Fruit fly (Drosophila melanogaster): ENCODE data around the gene CG13698.

The CG13698 gene

dm6 chr3L:18148418-18148973, 42.5 kb upstream of the CG13698 start, which contains the start of gene CG7330 (continued):
- TF ChIP-seq dan (GFP tag; IDR thresholded peaks at IDR 0.05) = no peak
- peak; percentile 96 for TF ChIP-seq CG13424 (tag; optimal IDR thresholded peaks at IDR 0.05)
- peak; percentile 40 for TF ChIP-seq CG31388 (GFP tag; optimal IDR thresholded peaks at IDR 0.05)
- TF ChIP-seq CG4820 (GFP tag; optimal IDR thresholded peaks at IDR 0.05) = peak; percentile 85
- TF ChIP-seq Fer2 (tag; optimal IDR thresholded peaks at IDR 0.05) = peak; percentile 84
- TF ChIP-seq CG15601 (tag; optimal IDR thresholded peaks at IDR 0.05) = peak; percentile 79
- TF ChIP-seq E2f1 (GFP tag; IDR thresholded peaks at IDR 0.05) = peak; percentile 78
- TF ChIP-seq aop (GFP tag; IDR thresholded peaks at IDR 0.05) = 0 out of 2 replicates have a peak, but pooled peaks have one; percentile 11
- no peak for TF ChIP-seq br (optimal IDR thresholded peaks at IDR 0.05)
- peak; percentile 95 for TF ChIP-seq PHDP (tag; optimal IDR thresholded peaks at IDR 0.05)
- TF ChIP-seq CG18011 (GFP tag; optimal IDR thresholded peaks at IDR 0.05) = peak; percentile 80
- peak; percentile 39 for TF ChIP-seq CG17186 (GFP tag; optimal IDR thresholded peaks at IDR 0.05)
- peak; percentile 35 for TF ChIP-seq CG6254 (GFP tag; optimal IDR thresholded peaks at IDR 0.05)
- TF ChIP-seq Ptx1 (GFP tag; IDR thresholded peaks at IDR 0.05) = peak; percentile 94
- peak; percentile 57 for TF ChIP-seq Mad (GFP tag; optimal IDR thresholded peaks at IDR 0.05)
- TF ChIP-seq CG42726 (GFP tag; IDR thresholded peaks at IDR 0.05; ENCODE audit: partially characterized antibody) = no peak
- no peak for TF ChIP-seq unc-4 (GFP tag; IDR thresholded peaks at IDR 0.05; ENCODE audit: partially characterized antibody)
- no peak for TF ChIP-seq hth (optimal IDR thresholded peaks at IDR 0.05)
- peak; percentile 97 for TF ChIP-seq CG2678 (tag; optimal IDR thresholded peaks at IDR 0.05)
- peak; percentile 89 for TF ChIP-seq CG5180 (GFP tag; optimal IDR thresholded peaks at IDR 0.05)
- TF ChIP-seq CG8765 (GFP tag; IDR thresholded peaks at IDR 0.05) = no peak
- TF ChIP-seq CG11093 (GFP tag; IDR thresholded peaks at IDR 0.05) = peak; percentile 87
- TF ChIP-seq stc (GFP tag; IDR thresholded peaks at IDR 0.05) = peak; percentile 93
- TF ChIP-seq ash1 (GFP tag; optimal IDR thresholded peaks at IDR 0.05) = no peak
- no peak for TF ChIP-seq CG15479 (GFP tag; optimal IDR thresholded peaks at IDR 0.05)
- TF ChIP-seq YL-1 (GFP tag; optimal IDR thresholded peaks at IDR 0.05) = peak; percentile 56
- TF ChIP-seq D19B (GFP tag; optimal IDR thresholded peaks at IDR 0.05) = peak; percentile 76
- peak; percentile 82 for TF ChIP-seq CG43689 (GFP tag; IDR thresholded peaks at IDR 0.05)
- peak; percentile 91 for TF ChIP-seq Dek (tag; optimal IDR thresholded peaks at IDR 0.05)
- TF ChIP-seq gcm (GFP tag; optimal IDR thresholded peaks at IDR 0.05) = peak; percentile 89
- TF ChIP-seq CG10565 (GFP tag; optimal IDR thresholded peaks at IDR 0.05) = no peak
- TF ChIP-seq crp (GFP tag; optimal IDR thresholded peaks at IDR 0.05) = peak in 1 of 2 experiments; percentile 55
- TF ChIP-seq Hr78 (GFP tag; optimal IDR thresholded peaks at IDR 0.05) = peak in 1 of 2 experiments; percentile 82
- peak; percentile 85 for TF ChIP-seq CG3847 (GFP tag; IDR thresholded peaks at IDR 0.05)
- TF ChIP-seq maf-S (GFP tag; optimal IDR thresholded peaks at IDR 0.05) = no peak
- TF ChIP-seq nom (GFP tag; optimal IDR thresholded peaks at IDR 0.05) = peak; percentile 66
- peak; percentile 91 for TF ChIP-seq CG18619 (GFP tag; optimal IDR thresholded peaks at IDR 0.05)
- TF ChIP-seq Meics (GFP tag; optimal IDR thresholded peaks at IDR 0.05) = peak; percentile 93
- peak; percentile 51 for TF ChIP-seq B-H2 (GFP tag; optimal IDR thresholded peaks at IDR 0.05)
- TF ChIP-seq Optix (GFP tag; IDR thresholded peaks at IDR 0.05) = no peak
- no peak for TF ChIP-seq tll (GFP tag; optimal IDR thresholded peaks at IDR 0.05)
- no peak for TF ChIP-seq hbn (GFP tag; IDR thresholded peaks at IDR 0.05; ENCODE audit: partially characterized antibody)
- TF ChIP-seq nerfin-1 (tag; optimal IDR thresholded peaks at IDR 0.05) = peak; percentile 92
- TF ChIP-seq Sox102F (GFP tag; optimal IDR thresholded peaks at IDR 0.05) = peak; percentile 98
- peak; percentile 93 for TF ChIP-seq HmgZ (tag; optimal IDR thresholded peaks at IDR 0.05)
- TF ChIP-seq cad (GFP tag; optimal IDR thresholded peaks at IDR 0.05) = no peak
- TF ChIP-seq kni (GFP tag; optimal IDR thresholded peaks at IDR 0.05) = peak; percentile 46
- TF ChIP-seq CrebB (tag; optimal IDR thresholded peaks at IDR 0.05) = peak; percentile 81
- peak; percentile 94 for TF ChIP-seq fd96Cb (tag; optimal IDR thresholded peaks at IDR 0.05)
